Fruit fly (Drosophila melanogaster) whole organism, pupa: ENCODE results near the gene cass.

Experiments used
- CG12605 ChIP-seq: fragments of 200-800 bp; sonication (Bioruptor generic); IDR thresholded peaks from 2 replicates; pipeline ENCODE4 v1.3.6; 2022; ENCODE audit warnings: missing biosample characterization, missing genetic modification characterization
- CG13204 ChIP-seq: fragments of 200-800 bp; sonication (Bioruptor generic); optimal IDR thresholded peaks from 2 replicates; lab custom pipeline; 2018; ENCODE audit warnings: missing biosample characterization, mild to moderate bottlenecking, missing genetic modification characterization, moderate library complexity
- CG14655 ChIP-seq: fragments of 200-800 bp; sonication (Bioruptor generic); optimal IDR thresholded peaks from 3 replicates; lab custom pipeline; 2017; ENCODE audit warnings: mild to moderate bottlenecking, missing biosample characterization, missing genetic modification reagents, missing genetic modification characterization
- CG15710 ChIP-seq: fragments of 200-800 bp; sonication (Bioruptor generic); optimal IDR thresholded peaks from 2 replicates; lab custom pipeline; 2018; ENCODE audit warnings: missing biosample characterization, mild to moderate bottlenecking, missing genetic modification characterization, moderate library complexity
- CG17806 ChIP-seq: fragments of 200-800 bp; sonication (Bioruptor generic); optimal IDR thresholded peaks from 2 replicates; lab custom pipeline; 2018; ENCODE audit warnings: missing biosample characterization, mild to moderate bottlenecking, missing genetic modification characterization, moderate library complexity
- CG32121 ChIP-seq: fragments of 200-800 bp; sonication (Bioruptor generic); IDR thresholded peaks from 2 replicates; pipeline ENCODE4 v1.3.6; 2022; ENCODE audit warnings: missing biosample characterization, missing genetic modification characterization
- CG34367 ChIP-seq: fragments of 200-800 bp; sonication (Bioruptor generic); optimal IDR thresholded peaks from 2 replicates; lab custom pipeline; 2018; ENCODE audit warnings: missing biosample characterization, mild to moderate bottlenecking, missing genetic modification characterization
- CG9948 ChIP-seq: fragments of 200-800 bp; sonication (Bioruptor generic); optimal IDR thresholded peaks from 2 replicates; lab custom pipeline; 2018; ENCODE audit warnings: missing biosample characterization, mild to moderate bottlenecking, missing genetic modification characterization, moderate library complexity
- D1 ChIP-seq: fragments of 200-800 bp; sonication (Bioruptor generic); optimal IDR thresholded peaks from 2 replicates; lab custom pipeline; 2018; ENCODE audit warnings: missing biosample characterization, mild to moderate bottlenecking, missing genetic modification characterization, moderate library complexity
- Ets98B ChIP-seq: fragments of 200-800 bp; sonication (Bioruptor generic); IDR thresholded peaks from 2 replicates; pipeline ENCODE4 v1.3.6; 2022; ENCODE audit warnings: missing biosample characterization, missing genetic modification characterization
- Snoo ChIP-seq: fragments of 200-800 bp; sonication (Bioruptor generic); optimal IDR thresholded peaks from 3 replicates; lab custom pipeline; 2017; ENCODE audit warnings: missing biosample characterization, mild to moderate bottlenecking, missing genetic modification characterization, inconsistent platforms
- gl ChIP-seq: fragments of 200-800 bp; sonication (Bioruptor generic); optimal IDR thresholded peaks from 2 replicates; lab custom pipeline; 2018; ENCODE audit warnings: missing biosample characterization, mild to moderate bottlenecking, missing genetic modification characterization
- rn ChIP-seq: fragments of 200-800 bp; sonication (Bioruptor generic); IDR thresholded peaks from 2 replicates; pipeline ENCODE4 v1.3.6; 2022; ENCODE audit warnings: missing biosample characterization, missing genetic modification characterization

DNA sequence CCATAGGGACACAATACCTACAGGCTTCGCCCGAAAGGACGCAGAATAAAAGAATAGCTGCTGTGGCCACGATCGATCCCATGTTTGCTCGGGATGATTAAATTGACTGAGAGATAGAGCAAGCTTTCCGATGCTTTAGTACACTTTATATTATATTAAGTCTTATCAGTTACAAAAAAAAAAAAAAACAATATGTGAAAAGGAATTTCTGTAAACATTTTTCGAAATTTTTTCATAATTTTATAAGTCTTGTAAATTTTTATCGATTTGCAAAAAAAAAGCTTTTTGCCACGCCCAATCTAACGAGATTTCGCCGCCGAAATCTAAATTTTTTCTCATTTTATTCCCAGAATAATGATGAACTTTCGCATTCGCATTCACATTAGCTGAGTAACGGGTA is 19.7 kb downstream of the cass start, which contains the start of gene CG18563:
- TF ChIP-seq CG14655 (GFP tag; lab: Kevin White, UChicago) (no peak), CG17806 (no peak), Ets98B (GFP tag; lab: Robert Waterston, UW) (no peak), CG15710 (tag; lab: Kevin White, UChicago) (no peak), CG13204 (no peak), D1 (tag; lab: Kevin White, UChicago) (no peak), CG34367 (tag; lab: Kevin White, UChicago) (no peak), rn (GFP tag; lab: Robert Waterston, UW) (no peak), CG12605 (GFP tag; lab: Robert Waterston, UW) (no peak), Snoo (no peak), gl (tag; lab: Kevin White, UChicago) (no peak), CG32121 (no peak), CG9948 (tag; lab: Kevin White, UChicago) (no peak)
